Fruit fly (Drosophila melanogaster) whole organism, embryonic: Measurements from ENCODE around the gene CG13071.

Experiments used
- Bdp1 ChIP-seq: fragments of 200-800 bp; sonication (Bioruptor generic); optimal IDR thresholded peaks from 3 replicates; lab custom pipeline; 2016; ENCODE audit warnings: missing biosample characterization, missing genetic modification characterization
- BtbVII ChIP-seq: fragments of 200-800 bp; sonication (Bioruptor generic); optimal IDR thresholded peaks from 3 replicates; lab custom pipeline; 2017; ENCODE audit warnings: missing biosample characterization, mild to moderate bottlenecking, missing genetic modification characterization
- CG10543 ChIP-seq: fragments of 200-800 bp; sonication (Bioruptor generic); optimal IDR thresholded peaks from 3 replicates; lab custom pipeline; 2017; ENCODE audit warnings: missing biosample characterization, mild to moderate bottlenecking, missing genetic modification characterization, moderate library complexity
- CG11696 ChIP-seq: fragments of 200-800 bp; sonication (Bioruptor generic); IDR thresholded peaks from 2 replicates; pipeline ENCODE4 v1.3.6; 2022; ENCODE audit warnings: missing biosample characterization, missing genetic modification characterization
- CG14441 ChIP-seq: fragments of 200-800 bp; sonication (Bioruptor generic); IDR thresholded peaks from 2 replicates; pipeline ENCODE4 v1.3.6; 2022; ENCODE audit warnings: missing biosample characterization, missing genetic modification characterization
- CG17802 ChIP-seq: fragments of 200-800 bp; sonication (Bioruptor generic); optimal IDR thresholded peaks from 2 replicates; lab custom pipeline; 2018; ENCODE audit warnings: missing biosample characterization, mild to moderate bottlenecking, missing genetic modification characterization, moderate library complexity
- CG3995 ChIP-seq: fragments of 200-800 bp; sonication (Bioruptor generic); optimal IDR thresholded peaks from 3 replicates; lab custom pipeline; 2016; ENCODE audit warnings: missing biosample characterization, missing genetic modification characterization
- CG4282 ChIP-seq: fragments of 200-800 bp; sonication (Bioruptor generic); optimal IDR thresholded peaks from 2 replicates; lab custom pipeline; 2016; ENCODE audit warnings: missing biosample characterization, missing genetic modification characterization
- CG6175 ChIP-seq: fragments of 200-800 bp; sonication (Bioruptor generic); IDR thresholded peaks from 3 replicates; pipeline ENCODE4 v1.3.6; 2022; ENCODE audit warnings: missing biosample characterization, missing genetic modification characterization
- CG6254 ChIP-seq: fragments of 200-800 bp; sonication (Bioruptor generic); optimal IDR thresholded peaks from 3 replicates; lab custom pipeline; 2017; ENCODE audit warnings: mild to moderate bottlenecking, missing biosample characterization, missing genetic modification reagents, missing genetic modification characterization
- CG6272 ChIP-seq: fragments of 200-800 bp; sonication (Bioruptor generic); IDR thresholded peaks from 2 replicates; pipeline ENCODE4 v1.3.6; 2022; ENCODE audit warnings: missing biosample characterization, missing genetic modification characterization
- CG6854 ChIP-seq: fragments of 200-800 bp; sonication (Bioruptor generic); optimal IDR thresholded peaks from 3 replicates; lab custom pipeline; 2017; ENCODE audit warnings: missing biosample characterization, mild to moderate bottlenecking, missing genetic modification characterization
- CG9727 ChIP-seq: fragments of 200-800 bp; sonication (Bioruptor generic); optimal IDR thresholded peaks from 3 replicates; lab custom pipeline; 2017; ENCODE audit warnings: missing biosample characterization, mild to moderate bottlenecking, missing genetic modification characterization
- Dll ChIP-seq: fragments of 200-800 bp; sonication (Bioruptor generic); IDR thresholded peaks from 4 replicates; pipeline ENCODE4 v1.3.6; 2022; ENCODE audit warnings: missing biosample characterization, missing genetic modification characterization; ENCODE audit not compliant: partially characterized antibody
- Doc3 ChIP-seq: fragments of 200-800 bp; sonication (Bioruptor generic); IDR thresholded peaks from 3 replicates; pipeline ENCODE4 v1.3.6; 2022; ENCODE audit warnings: missing biosample characterization, missing genetic modification characterization; ENCODE audit not compliant: partially characterized antibody
- Drgx ChIP-seq: fragments of 200-800 bp; sonication (Bioruptor generic); IDR thresholded peaks from 2 replicates; pipeline ENCODE4 v1.3.6; 2022; ENCODE audit warnings: missing biosample characterization, missing genetic modification characterization
- Ets65A ChIP-seq: fragments of 200-800 bp; sonication (Bioruptor generic); peaks from one replicate; lab custom pipeline; 2016; ENCODE audit warnings: missing biosample characterization, missing genetic modification characterization
- Gsc ChIP-seq: fragments of 200-800 bp; sonication (Bioruptor generic); IDR thresholded peaks from 2 replicates; pipeline ENCODE4 v1.3.6; 2022; ENCODE audit warnings: missing biosample characterization, missing genetic modification characterization
- HLH3B ChIP-seq: fragments of 200-800 bp; sonication (Bioruptor generic); IDR thresholded peaks from 2 replicates; pipeline ENCODE4 v1.3.6; 2022; ENCODE audit warnings: missing biosample characterization, missing genetic modification characterization
- MTF-1 ChIP-seq: fragments of 200-800 bp; sonication (Bioruptor generic); optimal IDR thresholded peaks from 2 replicates; lab custom pipeline; 2018; ENCODE audit warnings: missing biosample characterization, mild to moderate bottlenecking, missing genetic modification characterization, borderline replicate concordance
- Mes4 ChIP-seq: fragments of 200-800 bp; sonication (Bioruptor generic); optimal IDR thresholded peaks from 2 replicates; lab custom pipeline; 2016; ENCODE audit warnings: missing biosample characterization, missing genetic modification characterization
- NC2β ChIP-seq: fragments of 200-800 bp; sonication (Bioruptor generic); optimal IDR thresholded peaks from 2 replicates; lab custom pipeline; 2016; ENCODE audit warnings: missing biosample characterization, missing genetic modification characterization
- NK7.1 ChIP-seq: fragments of 200-800 bp; sonication (Bioruptor generic); optimal IDR thresholded peaks from 3 replicates; lab custom pipeline; 2016; ENCODE audit warnings: missing biosample characterization, missing genetic modification characterization
- Ptx1 ChIP-seq: fragments of 200-800 bp; sonication (Bioruptor generic); IDR thresholded peaks from 2 replicates; pipeline ENCODE4 v1.3.6; 2022; ENCODE audit warnings: missing biosample characterization, missing genetic modification characterization
- amos ChIP-seq: fragments of 200-800 bp; sonication (Bioruptor generic); IDR thresholded peaks from 2 replicates; pipeline ENCODE4 v1.3.6; 2022; ENCODE audit warnings: missing biosample characterization, missing genetic modification characterization; ENCODE audit not compliant: partially characterized antibody
- bsh ChIP-seq, 2 experiments: fragments of 200-800 bp; sonication (Bioruptor generic); optimal IDR thresholded peaks; 2 replicates each; lab custom pipeline; 2017 to 2018; ENCODE audit warnings: mild to moderate bottlenecking in 2 of 2, missing biosample characterization in 2 of 2, missing genetic modification characterization in 2 of 2, moderate library complexity in 1 of 2
- dan ChIP-seq: fragments of 200-800 bp; sonication (Bioruptor generic); IDR thresholded peaks from 2 replicates; pipeline ENCODE4 v1.3.6; 2022; ENCODE audit warnings: missing biosample characterization, missing genetic modification characterization
- danr ChIP-seq: fragments of 200-800 bp; sonication (Bioruptor generic); IDR thresholded peaks from 2 replicates; pipeline ENCODE4 v1.3.6; 2022; ENCODE audit warnings: missing biosample characterization, missing genetic modification characterization
- dpn ChIP-seq, 2 experiments: fragments of 200-800 bp; sonication (Bioruptor generic); optimal IDR thresholded peaks; 3 replicates each; lab custom pipeline; 2016; ENCODE audit warnings: missing biosample characterization in 2 of 2, missing genetic modification characterization in 2 of 2
- fd3F ChIP-seq: fragments of 200-800 bp; sonication (Bioruptor generic); optimal IDR thresholded peaks from 2 replicates; lab custom pipeline; 2018; ENCODE audit warnings: missing biosample characterization, mild to moderate bottlenecking, missing genetic modification characterization, moderate library complexity
- gro ChIP-seq: fragments of 200-800 bp; sonication (Bioruptor generic); optimal IDR thresholded peaks from 2 replicates; lab custom pipeline; 2016; ENCODE audit warnings: missing biosample characterization, missing genetic modification characterization
- gsb-n ChIP-seq: fragments of 200-800 bp; sonication (Bioruptor generic); optimal IDR thresholded peaks from 3 replicates; lab custom pipeline; 2018; ENCODE audit warnings: missing biosample characterization, mild to moderate bottlenecking, missing genetic modification characterization
- hbn ChIP-seq: fragments of 200-800 bp; sonication (Bioruptor generic); IDR thresholded peaks from 2 replicates; pipeline ENCODE4 v1.3.6; 2022; ENCODE audit warnings: missing biosample characterization, missing genetic modification characterization; ENCODE audit not compliant: partially characterized antibody
- her ChIP-seq: fragments of 200-800 bp; sonication (Bioruptor generic); optimal IDR thresholded peaks from 2 replicates; lab custom pipeline; 2016; ENCODE audit warnings: missing biosample characterization, missing genetic modification characterization
- lbe ChIP-seq: fragments of 200-800 bp; sonication (Bioruptor generic); optimal IDR thresholded peaks from 2 replicates; lab custom pipeline; 2016; ENCODE audit warnings: missing biosample characterization, mild to moderate bottlenecking, missing genetic modification characterization
- maf-S ChIP-seq: fragments of 200-800 bp; sonication (Bioruptor generic); optimal IDR thresholded peaks from 2 replicates; lab custom pipeline; 2016; ENCODE audit warnings: missing biosample characterization, missing genetic modification characterization
- sens ChIP-seq: fragments of 200-800 bp; sonication (Bioruptor generic); peaks from one replicate; lab custom pipeline; 2016; ENCODE audit warnings: missing biosample characterization, missing genetic modification characterization
- slp2 ChIP-seq: fragments of 200-800 bp; sonication (Bioruptor generic); optimal IDR thresholded peaks from 2 replicates; lab custom pipeline; 2016; ENCODE audit warnings: missing biosample characterization, missing genetic modification characterization
- sr ChIP-seq: fragments of 200-800 bp; sonication (Bioruptor generic); IDR thresholded peaks from 3 replicates; pipeline ENCODE4 v1.3.6; 2022; ENCODE audit warnings: missing biosample characterization, missing genetic modification characterization
- ssp ChIP-seq: fragments of 200-800 bp; sonication (Bioruptor generic); IDR thresholded peaks from 2 replicates; pipeline ENCODE4 v1.3.6; 2022; ENCODE audit warnings: missing biosample characterization, missing genetic modification characterization
- sug ChIP-seq: fragments of 200-800 bp; optimal IDR thresholded peaks from 2 replicates; lab custom pipeline; 2019; ENCODE audit warnings: missing biosample characterization, mild to moderate bottlenecking, missing genetic modification characterization, moderate library complexity

Gene CG13071

DNA sequence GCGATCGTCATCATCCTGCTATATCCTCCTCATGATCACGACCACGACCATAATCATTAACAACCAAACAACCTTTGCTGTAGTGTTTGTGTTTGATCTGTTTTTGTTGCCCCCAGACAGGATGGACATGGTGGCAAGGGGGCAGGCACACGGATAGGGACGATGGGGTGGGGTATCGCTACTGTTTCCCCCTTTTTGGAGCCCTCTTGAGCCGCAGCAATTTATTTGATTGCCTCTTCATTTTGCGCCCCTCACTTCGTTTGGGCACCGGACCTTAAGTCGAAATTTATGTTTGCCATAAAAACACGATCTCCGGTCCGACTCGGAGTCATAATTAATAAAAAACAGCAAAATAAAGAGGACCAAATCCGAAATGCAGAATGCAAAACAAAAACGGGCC is 46.7 kb upstream of the CG13071 start:
- TF ChIP-seq hbn: no peak
- TF ChIP-seq lbe (GFP tag; lab: Kevin White, UChicago): peak; percentile 37

DNA sequence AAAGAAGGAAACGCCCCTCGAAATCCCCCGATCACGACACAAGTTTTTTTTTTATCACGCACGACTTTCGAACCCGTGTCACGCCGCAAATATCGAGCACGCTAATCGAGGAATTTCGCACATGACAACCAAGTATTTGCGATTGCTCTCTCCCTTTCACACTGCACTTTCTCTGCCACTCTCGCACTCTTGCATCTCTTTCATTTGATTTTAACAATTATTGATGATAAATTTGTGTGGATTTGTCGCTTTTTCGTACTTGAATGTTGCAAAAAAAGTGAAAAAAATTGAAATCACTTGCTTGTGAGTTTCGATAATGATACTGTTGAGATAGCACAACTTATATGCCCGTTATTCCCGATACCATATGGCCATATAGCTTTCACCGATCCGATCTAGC is 45.3 kb upstream of the CG13071 start, which contains the start of gene CG13073:
TSS of gene CG13073 (minus strand) at position 101 of the 400 bp plus-strand sequence.
- TF ChIP-seq dpn (GFP tag; optimal IDR thresholded peaks at IDR 0.05; lab: Kevin White, UChicago) (no peak), Doc3 (GFP tag; lab: Robert Waterston, UW) (0 out of 3 replicates have a peak, but pooled peaks have one; percentile 37), Dll (GFP tag; lab: Robert Waterston, UW) (0 out of 4 replicates have a peak, but pooled peaks have one; percentile 39)

DNA sequence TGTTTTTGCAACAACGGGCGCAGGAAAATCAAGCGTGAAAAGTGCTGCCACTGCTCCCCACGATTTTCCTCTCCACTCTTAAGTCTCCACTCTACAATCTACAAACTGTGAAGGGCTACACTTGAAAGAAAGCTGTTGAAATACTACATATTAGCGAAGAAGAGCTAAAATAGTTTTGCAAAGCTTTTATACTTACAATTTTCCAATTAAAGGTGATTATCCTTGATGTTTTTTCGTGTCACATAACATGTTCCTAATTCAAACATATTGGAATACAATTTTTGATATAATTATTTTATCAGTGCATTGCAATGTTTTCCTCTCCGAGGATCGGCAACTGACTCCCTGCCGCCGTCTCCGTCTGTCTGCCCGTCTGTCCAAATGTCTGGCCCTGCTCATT is 44.6 kb upstream of the CG13071 start:
- TF ChIP-seq Drgx (GFP tag; lab: Robert Waterston, UW) (peak; percentile 82), bsh (GFP tag; optimal IDR thresholded peaks at IDR 0.05; lab: Kevin White, UChicago) (peak in 1 of 2 experiments; percentile 48), Mes4 (GFP tag; lab: Kevin White, UChicago) (no peak), Ptx1 (GFP tag; lab: Robert Waterston, UW) (0 out of 2 replicates have a peak, but pooled peaks have one; percentile 15), slp2 (no peak), sens (GFP tag; lab: Kevin White, UChicago) (peak; percentile 64)
- TF ChIP-seq, all 482 proteins: peak for 4

DNA sequence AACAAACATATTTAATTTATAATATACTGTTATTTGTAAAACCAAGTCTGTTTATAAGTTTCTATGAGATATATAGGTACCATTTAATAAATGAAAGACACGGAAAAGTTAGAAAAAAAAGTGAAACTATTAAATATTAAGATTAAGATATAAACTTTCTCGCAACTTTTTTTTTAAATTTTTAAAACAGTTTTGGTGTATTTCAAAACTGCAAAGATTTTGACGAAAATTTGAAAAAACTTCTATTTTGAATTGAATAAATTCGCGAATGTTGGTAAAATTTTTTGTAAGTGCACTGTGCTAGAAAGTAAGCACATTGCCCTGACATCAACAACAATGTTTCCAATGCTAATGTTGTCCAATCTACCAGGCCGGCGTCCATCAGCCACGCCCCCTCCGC is 41.3 kb upstream of the CG13071 start:
- no peak for TF ChIP-seq gro (GFP tag; lab: Kevin White, UChicago)
- no peak for TF ChIP-seq dan (GFP tag; lab: Robert Waterston, UW)
- no peak for TF ChIP-seq her
- TF ChIP-seq CG11696 (GFP tag; lab: Robert Waterston, UW): no peak
- TF ChIP-seq, all 482 proteins: peak for 0

DNA sequence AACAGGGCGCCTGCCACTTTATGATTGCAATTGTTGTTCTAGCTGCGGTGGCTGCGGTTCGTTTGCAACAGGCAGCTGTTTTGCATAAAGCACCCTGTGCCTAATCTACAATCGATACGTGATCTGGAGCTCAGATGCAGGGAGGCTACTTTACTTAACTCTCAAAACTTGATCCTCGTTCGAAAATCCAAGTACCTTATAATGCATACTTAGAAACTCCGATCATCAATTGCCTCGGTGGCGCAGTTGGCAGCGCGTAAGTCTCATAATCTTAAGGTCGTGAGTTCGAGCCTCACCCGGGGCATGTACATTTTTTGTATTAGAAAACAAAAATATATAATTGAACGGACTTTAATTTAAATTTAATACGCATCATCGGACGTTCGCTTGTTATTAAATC is 40.7 kb upstream of the CG13071 start:
- TF ChIP-seq CG6254 (GFP tag; lab: Kevin White, UChicago): peak; percentile 78
- TF ChIP-seq Bdp1 (GFP tag; lab: Kevin White, UChicago): peak; percentile 64
- no peak for TF ChIP-seq CG17802
- no peak for TF ChIP-seq CG6854 (GFP tag; lab: Kevin White, UChicago)
- TF ChIP-seq Gsc (GFP tag; lab: Robert Waterston, UW): 0 out of 2 replicates have a peak, but pooled peaks have one; percentile 5
- TF ChIP-seq CG4282: no peak
- TF ChIP-seq sug (tag; lab: Kevin White, UChicago): no peak
- TF ChIP-seq amos: peak; percentile 18; the same call in 1 of the 2 replicates
- TF ChIP-seq CG3995 (GFP tag; lab: Kevin White, UChicago): no peak
- TF ChIP-seq CG6272 (GFP tag; lab: Robert Waterston, UW): 0 out of 2 replicates have a peak, but pooled peaks have one; percentile 24
- TF ChIP-seq, all 482 proteins: peak for 5

DNA sequence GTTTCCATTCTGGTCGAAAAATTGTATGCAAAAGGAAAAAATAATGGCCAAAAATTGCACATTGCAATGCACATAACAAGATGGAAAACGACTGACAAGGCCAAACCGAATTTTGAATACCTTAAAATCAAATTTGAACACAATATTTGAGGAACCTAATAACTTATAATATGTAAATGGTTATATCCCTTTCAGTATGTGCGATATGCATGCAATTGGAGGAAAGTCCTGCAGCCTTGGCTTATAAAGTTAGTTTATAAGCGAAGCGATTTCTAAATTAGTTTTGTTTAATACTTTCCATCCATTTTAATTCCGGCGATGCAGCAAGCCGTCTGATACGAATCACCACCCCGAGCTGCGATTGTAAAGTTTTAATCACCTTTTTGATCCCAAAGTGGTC is 37.4 kb upstream of the CG13071 start:
- TF ChIP-seq NK7.1 (GFP tag; lab: Kevin White, UChicago) (no peak), Ets65A (GFP tag; lab: Kevin White, UChicago) (peak; percentile 46)
- TF ChIP-seq, all 482 proteins: peak for 1

DNA sequence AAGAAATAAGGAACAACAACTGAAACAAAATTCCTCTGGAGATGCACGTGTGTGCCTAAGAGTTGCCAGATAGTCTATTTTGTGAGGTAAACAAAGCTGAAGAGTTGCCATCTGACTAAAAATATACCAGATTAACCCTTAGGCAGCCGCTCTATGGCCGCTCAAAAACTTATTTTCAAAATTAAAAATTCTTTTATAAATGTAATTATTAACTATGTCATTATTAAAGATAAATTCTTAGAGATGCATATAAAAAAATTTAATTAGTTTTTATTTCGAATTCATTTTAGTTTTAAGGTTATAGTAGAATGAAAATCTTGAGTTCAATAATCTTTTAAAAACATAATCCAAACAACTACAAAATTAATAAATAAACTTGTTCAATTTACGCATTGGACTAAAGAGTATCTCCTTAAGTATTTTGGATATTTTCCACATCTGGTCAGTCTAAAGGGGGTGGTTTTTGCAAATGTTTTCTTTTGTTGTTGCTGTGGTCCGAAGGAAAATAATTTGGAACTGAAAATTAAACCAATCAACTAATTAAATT is 33.8 kb upstream of the CG13071 start, which contains the start of gene Tmx3:
TSS of gene Tmx3 (plus strand) at position 442 of the 547 bp plus-strand sequence.
- TF ChIP-seq NC2β (GFP tag; lab: Kevin White, UChicago) (peak; percentile 18), CG6175 (GFP tag; lab: Robert Waterston, UW) (peak; percentile 65; the same call in 2 of the 3 replicates), danr (GFP tag; lab: Robert Waterston, UW) (peak; percentile 77), CG10543 (GFP tag; lab: Kevin White, UChicago) (no peak), HLH3B (GFP tag; lab: Robert Waterston, UW) (peak; percentile 92), gsb-n (tag; lab: Kevin White, UChicago) (peak; percentile 85), CG9727 (GFP tag; lab: Kevin White, UChicago) (peak; percentile 82), ssp (GFP tag; lab: Robert Waterston, UW) (peak; percentile 88), maf-S (GFP tag; lab: Kevin White, UChicago) (peak; percentile 49), CG14441 (peak; percentile 94), BtbVII (no peak), sr (GFP tag; lab: Robert Waterston, UW) (peak; percentile 32; the same call in 1 of the 3 replicates), MTF-1 (GFP tag; lab: Kevin White, UChicago) (no peak), fd3F (peak; percentile 86)
